Fruit fly (Drosophila melanogaster) whole organism, embryonic: ENCODE results near the gene PIG-T.

Experiments used
- ATbp ChIP-seq: fragments of 200-800 bp; sonication (Bioruptor generic); optimal IDR thresholded peaks from 2 replicates; lab custom pipeline; 2017; ENCODE audit warnings: missing biosample characterization, mild to moderate bottlenecking, missing genetic modification characterization, missing genetic modification reagents
- Abd-B ChIP-seq: fragments of 200-800 bp; sonication (Bioruptor generic); optimal IDR thresholded peaks from 2 replicates; lab custom pipeline; 2018; ENCODE audit warnings: missing biosample characterization, mild to moderate bottlenecking, missing genetic modification characterization, moderate library complexity
- Bdp1 ChIP-seq: fragments of 200-800 bp; sonication (Bioruptor generic); optimal IDR thresholded peaks from 3 replicates; lab custom pipeline; 2016; ENCODE audit warnings: missing biosample characterization, missing genetic modification characterization
- CG11398 ChIP-seq: fragments of 200-800 bp; sonication (Bioruptor generic); optimal IDR thresholded peaks from 2 replicates; lab custom pipeline; 2016; ENCODE audit warnings: missing biosample characterization, missing genetic modification characterization
- CG11696 ChIP-seq: fragments of 200-800 bp; sonication (Bioruptor generic); IDR thresholded peaks from 2 replicates; pipeline ENCODE4 v1.3.6; 2022; ENCODE audit warnings: missing biosample characterization, missing genetic modification characterization
- CG13624 ChIP-seq: fragments of 200-800 bp; sonication (Bioruptor generic); optimal IDR thresholded peaks from 2 replicates; lab custom pipeline; 2016; ENCODE audit warnings: missing biosample characterization, missing genetic modification characterization
- CG14965 ChIP-seq: fragments of 200-800 bp; sonication (Bioruptor generic); optimal IDR thresholded peaks from 2 replicates; lab custom pipeline; 2016; ENCODE audit warnings: missing biosample characterization, missing genetic modification characterization, borderline replicate concordance
- CG15011 ChIP-seq: fragments of 200-800 bp; sonication (Bioruptor generic); optimal IDR thresholded peaks from 3 replicates; lab custom pipeline; 2018; ENCODE audit warnings: missing biosample characterization, mild to moderate bottlenecking, missing genetic modification characterization
- CG1529 ChIP-seq: fragments of 200-800 bp; sonication (Bioruptor generic); optimal IDR thresholded peaks from 3 replicates; lab custom pipeline; 2018; ENCODE audit warnings: missing biosample characterization, missing genetic modification characterization
- CG17385 ChIP-seq: fragments of 200-800 bp; sonication (Bioruptor generic); optimal IDR thresholded peaks from 3 replicates; lab custom pipeline; 2018; ENCODE audit warnings: missing biosample characterization, mild to moderate bottlenecking, missing genetic modification characterization
- CG3163 ChIP-seq: fragments of 200-800 bp; sonication (Bioruptor generic); optimal IDR thresholded peaks from 3 replicates; lab custom pipeline; 2016; ENCODE audit warnings: missing biosample characterization, missing genetic modification characterization
- CG4282 ChIP-seq: fragments of 200-800 bp; sonication (Bioruptor generic); optimal IDR thresholded peaks from 2 replicates; lab custom pipeline; 2016; ENCODE audit warnings: missing biosample characterization, missing genetic modification characterization
- CG5180 ChIP-seq: fragments of 200-800 bp; sonication (Bioruptor generic); optimal IDR thresholded peaks from 3 replicates; lab custom pipeline; 2017; ENCODE audit warnings: missing biosample characterization, missing genetic modification characterization, mild to moderate bottlenecking, moderate library complexity, missing genetic modification reagents
- CG6254 ChIP-seq: fragments of 200-800 bp; sonication (Bioruptor generic); optimal IDR thresholded peaks from 3 replicates; lab custom pipeline; 2017; ENCODE audit warnings: mild to moderate bottlenecking, missing biosample characterization, missing genetic modification reagents, missing genetic modification characterization
- CG6689 ChIP-seq: fragments of 200-800 bp; sonication (Bioruptor generic); IDR thresholded peaks from 2 replicates; pipeline ENCODE4 v1.3.6; 2022; ENCODE audit warnings: missing biosample characterization, missing genetic modification characterization
- CG6765 ChIP-seq: fragments of 200-800 bp; sonication (Bioruptor generic); optimal IDR thresholded peaks from 3 replicates; lab custom pipeline; 2017; ENCODE audit warnings: missing biosample characterization, mild to moderate bottlenecking, missing genetic modification characterization
- CG6854 ChIP-seq: fragments of 200-800 bp; sonication (Bioruptor generic); optimal IDR thresholded peaks from 3 replicates; lab custom pipeline; 2017; ENCODE audit warnings: missing biosample characterization, mild to moderate bottlenecking, missing genetic modification characterization
- Doc3 ChIP-seq: fragments of 200-800 bp; sonication (Bioruptor generic); IDR thresholded peaks from 3 replicates; pipeline ENCODE4 v1.3.6; 2022; ENCODE audit warnings: missing biosample characterization, missing genetic modification characterization; ENCODE audit not compliant: partially characterized antibody
- Ets97D ChIP-seq: fragments of 200-800 bp; sonication (Bioruptor generic); optimal IDR thresholded peaks from 3 replicates; lab custom pipeline; 2016; ENCODE audit warnings: missing biosample characterization, missing genetic modification characterization
- Fer2 ChIP-seq: fragments of 200-800 bp; sonication (Bioruptor generic); optimal IDR thresholded peaks from 2 replicates; lab custom pipeline; 2018; ENCODE audit warnings: missing biosample characterization, mild to moderate bottlenecking, missing genetic modification characterization, moderate library complexity
- HLH3B ChIP-seq: fragments of 200-800 bp; sonication (Bioruptor generic); IDR thresholded peaks from 2 replicates; pipeline ENCODE4 v1.3.6; 2022; ENCODE audit warnings: missing biosample characterization, missing genetic modification characterization
- Hr51 ChIP-seq, 2 experiments: fragments of 200-800 bp; sonication (Bioruptor generic); optimal IDR thresholded peaks; 2 replicates in 1 of 2; 3 replicates in 1 of 2; lab custom pipeline; 2016 to 2018; ENCODE audit warnings: missing biosample characterization in 2 of 2, missing genetic modification characterization in 2 of 2, mild to moderate bottlenecking in 1 of 2, moderate library complexity in 1 of 2
- Hsf ChIP-seq: fragments of 200-800 bp; sonication (Bioruptor generic); optimal IDR thresholded peaks from 3 replicates; lab custom pipeline; 2016; ENCODE audit warnings: missing biosample characterization, missing genetic modification characterization
- Lpt ChIP-seq: fragments of >200 bp; optimal IDR thresholded peaks from 2 replicates; lab custom pipeline; 2018; ENCODE audit warnings: missing biosample characterization, missing genetic modification characterization
- MBD-R2 ChIP-seq: fragments of 200-800 bp; sonication (Bioruptor generic); IDR thresholded peaks from 2 replicates; pipeline ENCODE4 v1.3.6; 2022; ENCODE audit warnings: missing biosample characterization, missing genetic modification characterization
- NK7.1 ChIP-seq: fragments of 200-800 bp; sonication (Bioruptor generic); optimal IDR thresholded peaks from 3 replicates; lab custom pipeline; 2016; ENCODE audit warnings: missing biosample characterization, missing genetic modification characterization
- Opbp ChIP-seq: fragments of 200-800 bp; sonication (Bioruptor generic); IDR thresholded peaks from 3 replicates; pipeline ENCODE4 v1.3.6; 2022; ENCODE audit warnings: missing biosample characterization, missing genetic modification characterization; ENCODE audit not compliant: partially characterized antibody
- Scr ChIP-seq: fragments of 200-800 bp; sonication (Bioruptor generic); IDR thresholded peaks from 2 replicates; pipeline ENCODE4 v1.3.6; 2022; ENCODE audit warnings: missing biosample characterization, missing genetic modification characterization; ENCODE audit not compliant: partially characterized antibody
- Sox100B ChIP-seq: fragments of 200-800 bp; sonication (Bioruptor generic); optimal IDR thresholded peaks from 3 replicates; lab custom pipeline; 2018; ENCODE audit warnings: missing biosample characterization, mild to moderate bottlenecking, missing genetic modification characterization
- Sox102F ChIP-seq: fragments of 200-800 bp; sonication (Bioruptor generic); optimal IDR thresholded peaks from 2 replicates; lab custom pipeline; 2018; ENCODE audit warnings: missing biosample characterization, mild to moderate bottlenecking, missing genetic modification characterization, moderate library complexity
- Taf1 ChIP-seq: fragments of 200-800 bp; sonication (Bioruptor generic); IDR thresholded peaks from 2 replicates; pipeline ENCODE4 v1.3.6; 2022; ENCODE audit warnings: missing biosample characterization, missing genetic modification characterization
- Vsx1 ChIP-seq: fragments of 200-800 bp; sonication (Bioruptor generic); optimal IDR thresholded peaks from 2 replicates; lab custom pipeline; 2017; ENCODE audit warnings: missing biosample characterization, mild to moderate bottlenecking, missing genetic modification characterization, missing genetic modification reagents
- bab2 ChIP-seq: fragments of 200-800 bp; sonication (Bioruptor generic); optimal IDR thresholded peaks from 2 replicates; lab custom pipeline; 2016; ENCODE audit warnings: missing biosample characterization, missing genetic modification characterization
- cad ChIP-seq: fragments of >200 bp; optimal IDR thresholded peaks from 2 replicates; lab custom pipeline; 2017; ENCODE audit warnings: missing biosample characterization, missing genetic modification characterization
- chif ChIP-seq, 2 experiments: fragments of 200-800 bp; sonication (Bioruptor generic); optimal IDR thresholded peaks; 3 replicates each; lab custom pipeline; 2016; ENCODE audit warnings: missing biosample characterization in 2 of 2, missing genetic modification characterization in 2 of 2
- chinmo ChIP-seq: fragments of 200-800 bp; sonication (Bioruptor generic); IDR thresholded peaks from 4 replicates; pipeline ENCODE4 v1.3.6; 2022; ENCODE audit warnings: missing biosample characterization, missing genetic modification characterization; ENCODE audit not compliant: partially characterized antibody
- chm ChIP-seq: fragments of 200-800 bp; sonication (Bioruptor generic); IDR thresholded peaks from 2 replicates; pipeline ENCODE4 v1.3.6; 2022; ENCODE audit warnings: missing biosample characterization, missing genetic modification characterization
- crp ChIP-seq, 2 experiments: fragments of 200-800 bp; sonication (Bioruptor generic); optimal IDR thresholded peaks; 2 replicates in 1 of 2; 3 replicates in 1 of 2; lab custom pipeline; 2017; ENCODE audit warnings: missing biosample characterization in 2 of 2, missing genetic modification characterization in 2 of 2, mild to moderate bottlenecking in 1 of 2, moderate library complexity in 1 of 2
- dimm ChIP-seq: fragments of 200-800 bp; sonication (Bioruptor generic); IDR thresholded peaks from 2 replicates; pipeline ENCODE4 v1.3.6; 2022; ENCODE audit warnings: missing biosample characterization, missing genetic modification characterization
- ems ChIP-seq: fragments of 200-800 bp; sonication (Bioruptor generic); optimal IDR thresholded peaks from 3 replicates; lab custom pipeline; 2016; ENCODE audit warnings: missing biosample characterization, missing genetic modification characterization
- gcm2 ChIP-seq: fragments of 200-800 bp; sonication (Bioruptor generic); optimal IDR thresholded peaks from 2 replicates; lab custom pipeline; 2016; ENCODE audit warnings: missing biosample characterization, missing genetic modification characterization
- kah ChIP-seq: fragments of 200-800 bp; sonication (Bioruptor generic); optimal IDR thresholded peaks from 2 replicates; lab custom pipeline; 2018; ENCODE audit warnings: missing biosample characterization, mild to moderate bottlenecking, missing genetic modification characterization
- mam ChIP-seq: fragments of 200-800 bp; sonication (Bioruptor generic); optimal IDR thresholded peaks from 3 replicates; lab custom pipeline; 2016; ENCODE audit warnings: missing biosample characterization, missing genetic modification characterization
- nmo ChIP-seq: fragments of 200-800 bp; sonication (Bioruptor generic); optimal IDR thresholded peaks from 2 replicates; lab custom pipeline; 2018; ENCODE audit warnings: missing biosample characterization, mild to moderate bottlenecking, missing genetic modification characterization, moderate library complexity
- oc ChIP-seq: fragments of 200-800 bp; sonication (Bioruptor generic); optimal IDR thresholded peaks from 2 replicates; lab custom pipeline; 2018; ENCODE audit warnings: missing biosample characterization, mild to moderate bottlenecking, missing genetic modification characterization, moderate library complexity
- pzg ChIP-seq: fragments of 200-800 bp; sonication (Bioruptor generic); optimal IDR thresholded peaks from 3 replicates; lab custom pipeline; 2018; ENCODE audit warnings: missing biosample characterization, mild to moderate bottlenecking, missing genetic modification characterization, moderate library complexity
- sna ChIP-seq: fragments of 200-800 bp; sonication (Bioruptor generic); IDR thresholded peaks from 2 replicates; pipeline ENCODE4 v1.3.6; 2022; ENCODE audit warnings: missing biosample characterization, missing genetic modification characterization; ENCODE audit not compliant: partially characterized antibody
- stc ChIP-seq: fragments of 200-800 bp; sonication (Bioruptor generic); IDR thresholded peaks from 2 replicates; pipeline ENCODE4 v1.3.6; 2022; ENCODE audit warnings: missing biosample characterization, missing genetic modification characterization
- tna ChIP-seq: fragments of 200-800 bp; sonication (Bioruptor generic); IDR thresholded peaks from 2 replicates; pipeline ENCODE4 v1.3.6; 2022; ENCODE audit warnings: missing biosample characterization, missing genetic modification characterization; ENCODE audit not compliant: partially characterized antibody
- tx ChIP-seq: fragments of 200-800 bp; sonication (Bioruptor generic); optimal IDR thresholded peaks from 2 replicates; lab custom pipeline; 2016; ENCODE audit warnings: missing biosample characterization, missing genetic modification characterization

Gene PIG-T

dm6 chrX:8408971-8409455 is 1.9 kb upstream of the PIG-T start, which contains the start of gene Trf2 (continued):
- TF ChIP-seq oc (tag; lab: Kevin White, UChicago), result no peak
- no peak for TF ChIP-seq dimm (GFP tag; lab: Robert Waterston, UW)
- no peak for TF ChIP-seq Hr51 (GFP tag; optimal IDR thresholded peaks at IDR 0.05; lab: Kevin White, UChicago)
- no peak for TF ChIP-seq Doc3 (GFP tag; lab: Robert Waterston, UW)
- TF ChIP-seq CG17385 (GFP tag; lab: Kevin White, UChicago), result no peak
- no peak for TF ChIP-seq HLH3B (GFP tag; lab: Robert Waterston, UW)
- TF ChIP-seq chinmo (GFP tag; lab: Robert Waterston, UW), result peak; percentile 28; the same call in 1 of the 4 replicates
- no peak for TF ChIP-seq Sox100B (GFP tag; lab: Kevin White, UChicago)
- TF ChIP-seq tx (GFP tag; lab: Kevin White, UChicago), result no peak
- TF ChIP-seq CG11696 (GFP tag; lab: Robert Waterston, UW), result no peak
- TF ChIP-seq CG11398 (GFP tag; lab: Kevin White, UChicago), result no peak
- no peak for TF ChIP-seq CG6854 (GFP tag; lab: Kevin White, UChicago)
- no peak for TF ChIP-seq CG1529
- TF ChIP-seq CG6689 (GFP tag; lab: Robert Waterston, UW), result no peak
- peak; percentile 48 for TF ChIP-seq CG13624 (GFP tag; lab: Kevin White, UChicago)
- TF ChIP-seq Hsf, result no peak
- no peak for TF ChIP-seq cad (GFP tag; lab: Kevin White, UChicago)
- no peak for TF ChIP-seq CG5180 (GFP tag; lab: Kevin White, UChicago)
- TF ChIP-seq bab2 (GFP tag; lab: Kevin White, UChicago), result no peak
- TF ChIP-seq Bdp1 (GFP tag; lab: Kevin White, UChicago), result no peak
- TF ChIP-seq stc (GFP tag; lab: Robert Waterston, UW), result peak; percentile 29; the same call in 1 of the 2 replicates
- TF ChIP-seq Ets97D (GFP tag; lab: Kevin White, UChicago), result peak; percentile 31
- no peak for TF ChIP-seq gcm2
- TF ChIP-seq chif (GFP tag; optimal IDR thresholded peaks at IDR 0.05; lab: Kevin White, UChicago), result no peak
- no peak for TF ChIP-seq Lpt
- no peak for TF ChIP-seq Taf1 (GFP tag; lab: Robert Waterston, UW)
- no peak for TF ChIP-seq Sox102F (GFP tag; lab: Kevin White, UChicago)
- TF ChIP-seq Scr (GFP tag; lab: Robert Waterston, UW), result no peak
- no peak for TF ChIP-seq sna (GFP tag; lab: Robert Waterston, UW)
- no peak for TF ChIP-seq ATbp (GFP tag; lab: Kevin White, UChicago)
- TF ChIP-seq Abd-B (GFP tag; lab: Kevin White, UChicago), result no peak
- TF ChIP-seq mam (GFP tag; lab: Kevin White, UChicago), result peak; percentile 11
- TF ChIP-seq ems (GFP tag; lab: Kevin White, UChicago), result peak; percentile 1
- peak; percentile 34 for TF ChIP-seq nmo
- no peak for TF ChIP-seq CG15011 (GFP tag; lab: Kevin White, UChicago)
- TF ChIP-seq CG3163 (GFP tag; lab: Kevin White, UChicago), result peak; percentile 3
- no peak for TF ChIP-seq kah (GFP tag; lab: Kevin White, UChicago)
- TF ChIP-seq crp (GFP tag; optimal IDR thresholded peaks at IDR 0.05; lab: Kevin White, UChicago), result peak in 1 of 2 experiments; percentile 83
- no peak for TF ChIP-seq Opbp (GFP tag; lab: Robert Waterston, UW)
- no peak for TF ChIP-seq NK7.1 (GFP tag; lab: Kevin White, UChicago)
- no peak for TF ChIP-seq Vsx1 (GFP tag; lab: Kevin White, UChicago)
- peak; percentile 89 for TF ChIP-seq chm
- no peak for TF ChIP-seq CG6765 (GFP tag; lab: Kevin White, UChicago)
- TF ChIP-seq tna (GFP tag; lab: Robert Waterston, UW), result no peak; the same call in 1 of the 2 replicates
- no peak for TF ChIP-seq CG6254 (GFP tag; lab: Kevin White, UChicago)
- TF ChIP-seq CG4282, result no peak
- TF ChIP-seq pzg (GFP tag; lab: Kevin White, UChicago), result peak; percentile 70
- TF ChIP-seq Fer2 (tag; lab: Kevin White, UChicago), result no peak
- TF ChIP-seq MBD-R2 (GFP tag; lab: Robert Waterston, UW), result 0 out of 2 replicates have a peak, but pooled peaks have one; percentile 15
- TF ChIP-seq CG14965, result no peak
